Fruit fly (Drosophila melanogaster): ENCODE data around the gene Vml.

DNA sequence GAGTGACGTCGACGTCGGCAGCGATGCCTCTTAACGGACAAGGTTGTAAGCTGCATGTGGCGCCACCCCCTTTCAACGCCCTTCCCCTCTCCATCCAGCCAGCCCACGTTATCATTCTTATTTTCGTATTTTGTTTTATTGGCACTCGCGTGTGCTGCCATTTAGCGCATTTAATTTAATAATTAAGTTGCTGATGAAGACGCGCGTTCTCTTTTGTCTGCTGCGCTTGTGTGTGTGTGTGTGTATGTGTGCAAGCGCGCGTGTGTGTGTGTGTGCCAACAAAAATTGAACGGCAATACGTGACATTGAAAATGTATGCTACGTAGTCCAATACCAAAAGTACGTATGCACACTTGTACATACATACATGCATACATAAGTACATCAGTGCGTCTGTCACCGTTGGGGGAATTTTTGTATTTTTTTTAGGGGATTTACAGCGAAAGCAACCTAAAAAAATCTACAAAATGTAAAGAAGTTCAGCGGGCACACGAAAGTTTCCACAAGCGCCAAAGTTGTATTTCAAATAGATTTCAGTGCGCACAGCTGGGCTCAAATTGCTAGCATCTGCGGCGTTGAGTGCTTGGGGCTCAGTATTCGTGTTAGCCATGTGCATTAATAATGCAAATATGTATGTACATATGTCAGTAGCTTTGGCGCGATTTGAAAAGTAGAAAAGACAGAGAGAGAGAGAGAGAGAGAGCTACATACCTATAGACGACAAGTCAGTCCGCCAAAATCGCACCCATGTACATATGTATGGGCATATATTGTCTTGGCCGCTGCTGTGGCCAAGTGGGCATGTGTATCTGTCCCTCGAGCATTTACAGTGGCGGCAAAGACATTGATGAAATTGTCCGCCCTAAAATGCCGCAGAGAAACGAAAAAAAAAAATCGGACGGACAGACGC is 26.2 kb downstream of the Vml start:
- TF ChIP-seq lola (GFP tag; optimal IDR thresholded peaks at IDR 0.05): no peak
- no peak for TF ChIP-seq Rel (GFP tag; optimal IDR thresholded peaks at IDR 0.05)
- peak; percentile 95 for TF ChIP-seq Rel (tag; optimal IDR thresholded peaks at IDR 0.05)
- peak; percentile 62 for TF ChIP-seq psq (GFP tag; optimal IDR thresholded peaks at IDR 0.05)
- no peak for TF ChIP-seq pan (optimal IDR thresholded peaks at IDR 0.05)
- TF ChIP-seq Dfd (GFP tag; optimal IDR thresholded peaks at IDR 0.05): no peak
- TF ChIP-seq h (GFP tag; optimal IDR thresholded peaks at IDR 0.05): peak; percentile 65
- peak in 1 of 2 experiments; percentile 13 for TF ChIP-seq dl (GFP tag; optimal IDR thresholded peaks at IDR 0.05; ENCODE audit: insufficient read depth in 1 of 2, partially characterized antibody in 2 of 2)
- TF ChIP-seq fru (GFP tag; optimal IDR thresholded peaks at IDR 0.05): peak; percentile 79
- TF ChIP-seq br (GFP tag; optimal IDR thresholded peaks at IDR 0.05): peak; percentile 66
- TF ChIP-seq Dif (GFP tag; optimal IDR thresholded peaks at IDR 0.05; ENCODE audit: partially characterized antibody): no peak
- TF ChIP-seq usp (GFP tag; optimal IDR thresholded peaks at IDR 0.05): no peak
